Fruit fly (Drosophila melanogaster): Measurements from ENCODE around the gene Lim1.

Lim1 gene

dm6 chrX:8762260-8762659, 43.3 kb downstream of the Lim1 start (continued):
- peak; percentile 2 for TF ChIP-seq Ets96B (tag; optimal IDR thresholded peaks at IDR 0.05)

DNA sequence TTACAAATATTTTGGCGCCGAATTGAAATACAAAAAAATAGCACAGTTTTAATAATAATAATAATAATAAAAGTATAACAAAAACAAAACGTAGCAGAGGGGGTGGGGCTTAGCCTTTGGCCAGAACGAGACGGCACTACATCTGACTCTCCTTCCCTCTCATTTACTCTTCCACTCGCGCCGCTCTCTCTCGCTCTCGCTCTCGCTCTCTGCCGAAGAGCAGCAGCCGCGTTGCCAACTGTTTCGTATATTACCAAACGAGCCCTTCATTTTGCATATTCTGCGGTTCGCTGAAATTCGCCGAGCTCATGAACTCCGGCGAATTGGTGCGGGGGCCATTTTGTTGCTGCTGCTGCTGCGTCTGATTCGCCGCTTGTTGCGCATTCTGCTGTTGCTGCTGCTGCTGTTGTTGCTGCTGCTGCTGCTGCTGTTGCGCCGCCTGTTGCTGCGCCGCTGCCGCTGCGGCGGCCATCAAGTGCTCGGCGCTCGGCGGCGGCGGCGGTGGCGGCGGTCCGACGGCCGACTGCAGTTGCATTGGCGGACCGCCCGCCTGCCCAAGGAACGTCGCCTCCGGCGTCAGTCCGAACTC, 47.7 kb downstream of the Lim1 start:
- TF ChIP-seq Eip78C (GFP tag) (peak; percentile 37), dsx (GFP tag; optimal IDR thresholded peaks at IDR 0.05; ENCODE audit: poor library complexity, severe bottlenecking) (no peak), ss (GFP tag; optimal IDR thresholded peaks at IDR 0.05) (peak in 1 of 2 experiments; percentile 3), CG3919 (GFP tag; optimal IDR thresholded peaks at IDR 0.05) (no peak), svp (GFP tag) (no peak)

DNA sequence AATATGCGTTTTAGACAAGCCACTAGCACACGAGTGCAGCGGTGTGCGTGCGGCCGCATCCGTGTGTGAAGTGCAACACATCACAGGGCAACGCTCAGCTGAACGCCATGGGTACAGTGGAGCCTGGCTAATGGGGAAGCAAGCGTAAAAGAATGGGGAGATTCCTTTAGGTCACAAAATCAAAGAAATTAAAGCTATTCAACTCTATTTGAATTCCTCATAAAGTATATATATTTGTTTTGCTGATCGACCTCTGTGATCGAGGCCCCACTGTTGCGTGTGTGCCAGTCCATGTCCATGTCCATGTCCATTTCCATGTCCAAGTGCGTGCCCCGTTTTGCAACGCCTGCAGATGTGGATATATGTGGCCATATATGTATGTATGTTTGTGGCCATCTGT, 50.3 kb downstream of the Lim1 start:
- TF ChIP-seq fkh (GFP tag; optimal IDR thresholded peaks at IDR 0.05): no peak
- peak; percentile 61 for TF ChIP-seq achi (GFP tag; optimal IDR thresholded peaks at IDR 0.05)
- TF ChIP-seq Blimp-1 (GFP tag; optimal IDR thresholded peaks at IDR 0.05): no peak
- TF ChIP-seq CG7368 (GFP tag; optimal IDR thresholded peaks at IDR 0.05): peak; percentile 42
- no peak for TF ChIP-seq Hr38 (GFP tag; optimal IDR thresholded peaks at IDR 0.05)
- peak; percentile 60 for TF ChIP-seq CG1621 (tag; optimal IDR thresholded peaks at IDR 0.05)
- peak; percentile 67 for TF ChIP-seq fd59A (GFP tag; optimal IDR thresholded peaks at IDR 0.05)
- no peak for TF ChIP-seq dac (GFP tag; optimal IDR thresholded peaks at IDR 0.05)
- TF ChIP-seq Smox (GFP tag; optimal IDR thresholded peaks at IDR 0.05): peak; percentile 31
- peak; percentile 66 for TF ChIP-seq acj6 (GFP tag; optimal IDR thresholded peaks at IDR 0.05)
- TF ChIP-seq Met (GFP tag; optimal IDR thresholded peaks at IDR 0.05): peak; percentile 59
- TF ChIP-seq CG8319 (GFP tag; optimal IDR thresholded peaks at IDR 0.05): peak; percentile 22
- TF ChIP-seq CG3032 (tag; optimal IDR thresholded peaks at IDR 0.05): peak; percentile 78
- peak; percentile 70 for TF ChIP-seq Ets96B (tag; optimal IDR thresholded peaks at IDR 0.05)
- no peak for TF ChIP-seq fd85E (GFP tag; optimal IDR thresholded peaks at IDR 0.05)
- peak; percentile 50 for TF ChIP-seq CG34406 (GFP tag; optimal IDR thresholded peaks at IDR 0.05)
- TF ChIP-seq esn (GFP tag; optimal IDR thresholded peaks at IDR 0.05): peak; percentile 46
- TF ChIP-seq salr (GFP tag; optimal IDR thresholded peaks at IDR 0.05): peak in 1 of 2 experiments; percentile 19
- peak; percentile 32 for TF ChIP-seq Sox15 (GFP tag; optimal IDR thresholded peaks at IDR 0.05)
- peak; percentile 53; the same call in 2 of the 3 replicates for TF ChIP-seq CG8119 (GFP tag; IDR thresholded peaks at IDR 0.05)
- peak; percentile 55 for TF ChIP-seq Hr4 (GFP tag; optimal IDR thresholded peaks at IDR 0.05)
- TF ChIP-seq CG10631 (GFP tag; optimal IDR thresholded peaks at IDR 0.05): peak; percentile 70
- peak; percentile 78 to 92 for TF ChIP-seq ss (GFP tag; optimal IDR thresholded peaks at IDR 0.05)
- peak; percentile 60 for TF ChIP-seq Eip75B (GFP tag; optimal IDR thresholded peaks at IDR 0.05)
- peak; percentile 10 for TF ChIP-seq vri (GFP tag; optimal IDR thresholded peaks at IDR 0.05)
- peak; percentile 57 for TF ChIP-seq CG9139 (GFP tag; optimal IDR thresholded peaks at IDR 0.05)
- peak; percentile 71 for TF ChIP-seq CG6808 (GFP tag; optimal IDR thresholded peaks at IDR 0.05)
- TF ChIP-seq Hr39 (GFP tag; optimal IDR thresholded peaks at IDR 0.05): peak; percentile 56
- peak; percentile 54 for TF ChIP-seq lz (GFP tag; optimal IDR thresholded peaks at IDR 0.05)
- peak; percentile 49 for TF ChIP-seq CG11762 (GFP tag; optimal IDR thresholded peaks at IDR 0.05; ENCODE audit: insufficient read depth)
- peak; percentile 2 for TF ChIP-seq CG6854 (GFP tag; optimal IDR thresholded peaks at IDR 0.05)
- no peak for TF ChIP-seq Eip93F (GFP tag; optimal IDR thresholded peaks at IDR 0.05)
- TF ChIP-seq net (GFP tag; optimal IDR thresholded peaks at IDR 0.05): peak; percentile 15
- TF ChIP-seq Sox102F (GFP tag; optimal IDR thresholded peaks at IDR 0.05): peak; percentile 12
- TF ChIP-seq Lpt (GFP tag; optimal IDR thresholded peaks at IDR 0.05): peak; percentile 32
- peak; percentile 66 for TF ChIP-seq spab (GFP tag; optimal IDR thresholded peaks at IDR 0.05)
- peak; percentile 77 for TF ChIP-seq svp (GFP tag)
- TF ChIP-seq CG6792 (GFP tag; optimal IDR thresholded peaks at IDR 0.05): peak; percentile 62
- peak; percentile 65 for TF ChIP-seq OdsH (GFP tag; optimal IDR thresholded peaks at IDR 0.05)
- TF ChIP-seq CG4318 (GFP tag; optimal IDR thresholded peaks at IDR 0.05): peak; percentile 31
- TF ChIP-seq CG8632 (GFP tag; optimal IDR thresholded peaks at IDR 0.05): peak; percentile 26
- peak; percentile 47 for TF ChIP-seq CG11902 (GFP tag; optimal IDR thresholded peaks at IDR 0.05)
- TF ChIP-seq Ets21C (GFP tag; optimal IDR thresholded peaks at IDR 0.05): peak; percentile 34
- TF ChIP-seq topi (GFP tag; optimal IDR thresholded peaks at IDR 0.05): peak; percentile 61
